Worm (Caenorhabditis elegans): ENCODE measurements around the gene str-90.

str-90 gene

ce11 chrV:8114542-8114941, 11.5 kb downstream of the str-90 start:
- TF ChIP-seq nhr-10 (tag; optimal IDR thresholded peaks at IDR 0.05) (no peak), sma-3 (GFP tag; optimal IDR thresholded peaks at IDR 0.05) (no peak), crh-2 (tag; optimal IDR thresholded peaks at IDR 0.05) (no peak), nhr-23 (tag; optimal IDR thresholded peaks at IDR 0.05) (no peak), nhr-11 (tag; optimal IDR thresholded peaks at IDR 0.05) (no peak), skn-1 (tag; optimal IDR thresholded peaks at IDR 0.05) (no peak), sem-4 (tag; optimal IDR thresholded peaks at IDR 0.05) (no peak), lsy-2 (tag; optimal IDR thresholded peaks at IDR 0.05) (no peak), ama-1 (optimal IDR thresholded peaks at IDR 0.05) (no peak)

- TF ChIP-seq unc-55 (GFP tag; optimal IDR thresholded peaks at IDR 0.05) = no peak
- TF ChIP-seq nhr-6 (tag; optimal IDR thresholded peaks at IDR 0.05) = no peak
- no peak for TF ChIP-seq ama-1 (optimal IDR thresholded peaks at IDR 0.05)
- no peak for TF ChIP-seq ztf-4 (tag; optimal IDR thresholded peaks at IDR 0.05)
- TF ChIP-seq R02D3.7 (tag; optimal IDR thresholded peaks at IDR 0.05) = no peak
- no peak for TF ChIP-seq mab-5 (tag; optimal IDR thresholded peaks at IDR 0.05)
- no peak for TF ChIP-seq dmd-4 (tag; optimal IDR thresholded peaks at IDR 0.05)
- no peak for TF ChIP-seq alr-1 (tag; optimal IDR thresholded peaks at IDR 0.05)
- TF ChIP-seq nhr-25 (tag; optimal IDR thresholded peaks at IDR 0.05) = no peak
- TF ChIP-seq unc-62 (GFP tag; optimal IDR thresholded peaks at IDR 0.05) = no peak
Measured at ce11 chrV:8117964-8118363, 14.9 kb downstream of the str-90 start, which contains the start of gene D1014.7. Gene D1014.7, plus strand, starts transcription at chrV:8118264.

- TF ChIP-seq skn-1 (tag; optimal IDR thresholded peaks at IDR 0.05) (no peak), Y55F3AM.14 (GFP tag; optimal IDR thresholded peaks at IDR 0.05) (no peak), nhr-21 (tag; optimal IDR thresholded peaks at IDR 0.05) (no peak), crh-2 (tag; optimal IDR thresholded peaks at IDR 0.05) (no peak), ztf-11 (tag; optimal IDR thresholded peaks at IDR 0.05) (no peak), gmeb-1 (tag; optimal IDR thresholded peaks at IDR 0.05) (no peak), nhr-6 (tag; optimal IDR thresholded peaks at IDR 0.05) (no peak)
Measured at ce11 chrV:8120868-8121267, 17.8 kb downstream of the str-90 start, which contains the start of gene D1014.6. Gene D1014.6, plus strand, starts transcription at chrV:8121168.

ce11 chrV:8123384-8123783, 20.3 kb downstream of the str-90 start, which contains the start of gene D1014.5:
Gene D1014.5, plus strand, starts transcription at chrV:8123684.
- TF ChIP-seq aly-2 (tag; optimal IDR thresholded peaks at IDR 0.05) (no peak), C34F6.9 (tag; optimal IDR thresholded peaks at IDR 0.05) (no peak), nhr-23 (tag; optimal IDR thresholded peaks at IDR 0.05) (no peak), zag-1 (tag; optimal IDR thresholded peaks at IDR 0.05) (no peak)

- TF ChIP-seq F13H6.1 (tag; optimal IDR thresholded peaks at IDR 0.05) = no peak
- TF ChIP-seq lin-39 (tag; optimal IDR thresholded peaks at IDR 0.05) = no peak
- TF ChIP-seq nhr-23 (tag; optimal IDR thresholded peaks at IDR 0.05) = no peak
- TF ChIP-seq nhr-12 (tag; optimal IDR thresholded peaks at IDR 0.05) = no peak
- no peak for TF ChIP-seq skn-1 (tag; optimal IDR thresholded peaks at IDR 0.05)
- no peak for TF ChIP-seq peb-1 (tag; optimal IDR thresholded peaks at IDR 0.05)
- no peak for TF ChIP-seq nhr-237 (tag; optimal IDR thresholded peaks at IDR 0.05)
- no peak for TF ChIP-seq zag-1 (tag; optimal IDR thresholded peaks at IDR 0.05)
- TF ChIP-seq nhr-21 (tag; optimal IDR thresholded peaks at IDR 0.05) = no peak
Measured at ce11 chrV:8129252-8129651, 26.2 kb downstream of the str-90 start, which contains the start of gene spr-1. Gene spr-1, minus strand, starts transcription at chrV:8129352.

DNA sequence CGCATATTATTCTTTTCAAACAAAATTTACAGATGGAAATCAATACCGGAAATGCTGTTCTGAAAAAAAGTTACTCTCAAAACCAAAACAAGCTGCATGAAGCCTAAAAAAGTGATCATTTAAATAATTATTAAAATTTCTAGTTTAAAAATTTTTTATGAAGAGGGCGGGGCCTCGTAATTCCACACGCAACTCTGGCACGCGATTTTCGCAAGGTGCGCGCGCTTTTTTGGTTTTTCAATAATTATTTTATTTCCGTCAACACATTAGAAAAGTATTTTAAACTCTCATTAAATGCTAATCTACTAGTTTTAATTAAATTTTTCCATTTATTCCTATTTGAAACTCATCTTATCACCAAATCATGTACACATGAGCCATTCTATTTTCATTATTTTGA, 26.7 kb downstream of the str-90 start:
- no peak for TF ChIP-seq ama-1 (optimal IDR thresholded peaks at IDR 0.05)
- no peak for TF ChIP-seq aly-2 (tag; optimal IDR thresholded peaks at IDR 0.05)
- TF ChIP-seq unc-55 (GFP tag; optimal IDR thresholded peaks at IDR 0.05) = no peak
- no peak for TF ChIP-seq ztf-1 (GFP tag; conservative IDR thresholded peaks at IDR 0.05)
- TF ChIP-seq nhr-237 (tag; optimal IDR thresholded peaks at IDR 0.05) = no peak
- TF ChIP-seq elt-3 (tag; optimal IDR thresholded peaks at IDR 0.05) = no peak
- no peak for TF ChIP-seq fos-1 (tag; optimal IDR thresholded peaks at IDR 0.05)
- no peak for TF ChIP-seq lin-11 (tag; optimal IDR thresholded peaks at IDR 0.05)
- TF ChIP-seq mdl-1 (tag; optimal IDR thresholded peaks at IDR 0.05) = no peak
- no peak for TF ChIP-seq sma-3 (GFP tag; optimal IDR thresholded peaks at IDR 0.05)
- TF ChIP-seq ztf-4 (tag; optimal IDR thresholded peaks at IDR 0.05) = no peak
- TF ChIP-seq dmd-4 (tag; optimal IDR thresholded peaks at IDR 0.05) = no peak
